Worm (Caenorhabditis elegans): ENCODE results near the gene C14A4.8.
"Not testable (repeated sequence)": the region's sequence is repeated elsewhere in the genome, so short reads cannot be mapped to it uniquely, and the experiment has no call there.

DNA sequence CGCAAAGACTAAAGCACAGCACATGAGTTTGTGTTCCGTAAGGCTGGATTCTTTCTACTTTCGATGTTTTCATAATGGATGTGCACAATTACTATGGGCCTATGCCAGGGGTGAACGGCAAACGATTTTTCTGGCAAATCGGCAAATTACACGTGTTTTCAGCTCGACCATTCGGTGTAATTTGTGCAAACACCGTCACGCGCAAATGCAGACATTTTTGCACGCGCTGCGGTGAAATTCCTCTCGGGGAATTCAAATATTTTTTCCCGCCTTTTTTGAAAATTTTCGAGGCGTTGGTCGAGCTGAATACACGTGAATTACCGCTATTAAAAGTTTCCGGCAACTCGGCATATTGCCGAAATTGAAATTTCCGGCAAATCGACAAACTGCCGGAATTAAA, 40.4 kb downstream of the C14A4.8 start:
- not testable (repeated sequence) for TF ChIP-seq sea-2 (GFP tag; IDR thresholded peaks at IDR 0.05); zfh-2 (GFP tag; conservative IDR thresholded peaks at IDR 0.05); F39B2.1 (GFP tag; IDR thresholded peaks at IDR 0.05); snpc-4 (GFP tag; optimal IDR thresholded peaks at IDR 0.05); snpc-4 (tag; optimal IDR thresholded peaks at IDR 0.05)

Data from whole organism, young adult.